Worm (Caenorhabditis elegans): ENCODE data around the gene rol-8.

ce11 chrII:7542952-7543351 lies 956 bp upstream of the rol-8 start:
- TF ChIP-seq ama-1 (optimal IDR thresholded peaks at IDR 0.05) = no peak
- no peak for TF ChIP-seq hmg-4 (GFP tag; optimal IDR thresholded peaks at IDR 0.05)
- no peak for TF ChIP-seq scrt-1 (GFP tag; IDR thresholded peaks at IDR 0.05)
- TF ChIP-seq ets-7 (tag; optimal IDR thresholded peaks at IDR 0.05) = no peak
- TF ChIP-seq aly-1 (tag; optimal IDR thresholded peaks at IDR 0.05) = no peak
- no peak for TF ChIP-seq ceh-13 (GFP tag; optimal IDR thresholded peaks at IDR 0.05)
- no peak for TF ChIP-seq flt-1 (GFP tag; IDR thresholded peaks at IDR 0.05)
- no peak for TF ChIP-seq hnd-1 (tag; optimal IDR thresholded peaks at IDR 0.05)
- no peak for TF ChIP-seq F13C5.2 (tag; optimal IDR thresholded peaks at IDR 0.05)
- no peak for TF ChIP-seq tra-4 (tag; optimal IDR thresholded peaks at IDR 0.05)
- no peak for TF ChIP-seq pes-1 (GFP tag; IDR thresholded peaks at IDR 0.05)
- no peak for TF ChIP-seq tbx-11 (GFP tag; IDR thresholded peaks at IDR 0.05)
- no peak for TF ChIP-seq tbx-37 (GFP tag; conservative IDR thresholded peaks at IDR 0.05)
